In genomic region chr2L:19238669-19239068, dm6 we compare ENCODE assay signal across 3 fruit fly cellular contexts.
TF ChIP-seq lines count a peak whose summit lies in the region.

No protein-coding gene starts in this region.

- no peak for TF ChIP-seq CTCF in whole organism, embryonic (GFP tag; optimal IDR thresholded peaks at IDR 0.05; lab: Kevin White, UChicago)

TF ChIP-seq in whole organism, embryonic, 481 proteins besides CTCF, POLR2A, EP300 and RAD21:
- no peak for TF ChIP-seq Atf3 (GFP tag; optimal IDR thresholded peaks at IDR 0.05; lab: Kevin White, UChicago)
- no peak for TF ChIP-seq CG1529 (GFP tag; optimal IDR thresholded peaks at IDR 0.05; lab: Kevin White, UChicago)
- peak; percentile 50 for TF ChIP-seq Ets65A (GFP tag; lab: Kevin White, UChicago)
- no peak for TF ChIP-seq Gsc (GFP tag; IDR thresholded peaks at IDR 0.05; lab: Robert Waterston, UW)
- TF ChIP-seq Hand (GFP tag; optimal IDR thresholded peaks at IDR 0.05; lab: Kevin White, UChicago), result no peak
- no peak for TF ChIP-seq CG13894 (tag; optimal IDR thresholded peaks at IDR 0.05; lab: Kevin White, UChicago)
- TF ChIP-seq odd (GFP tag; optimal IDR thresholded peaks at IDR 0.05; lab: Kevin White, UChicago), result no peak
- no peak for TF ChIP-seq CG12659 (GFP tag; optimal IDR thresholded peaks at IDR 0.05; lab: Kevin White, UChicago)
- TF ChIP-seq CG11560 (tag; IDR thresholded peaks at IDR 0.05; lab: Robert Waterston, UW), result no peak
- no peak for TF ChIP-seq CG11398 (GFP tag; optimal IDR thresholded peaks at IDR 0.05; lab: Kevin White, UChicago)
- TF ChIP-seq Sox102F (GFP tag; optimal IDR thresholded peaks at IDR 0.05; lab: Kevin White, UChicago), result peak; percentile 11
- TF ChIP-seq CG34422 (GFP tag; IDR thresholded peaks at IDR 0.05; lab: Robert Waterston, UW), result no peak
- no peak for TF ChIP-seq pzg (GFP tag; optimal IDR thresholded peaks at IDR 0.05; lab: Kevin White, UChicago)
- TF ChIP-seq emc (GFP tag; optimal IDR thresholded peaks at IDR 0.05; lab: Kevin White, UChicago), result no peak
- TF ChIP-seq lab (GFP tag; optimal IDR thresholded peaks at IDR 0.05; lab: Kevin White, UChicago), result no peak
- TF ChIP-seq sc (optimal IDR thresholded peaks at IDR 0.05; lab: Kevin White, UChicago), result no peak
- no peak for TF ChIP-seq sc (GFP tag; optimal IDR thresholded peaks at IDR 0.05; lab: Kevin White, UChicago)
- no peak for TF ChIP-seq ems (GFP tag; optimal IDR thresholded peaks at IDR 0.05; lab: Kevin White, UChicago)
- no peak for TF ChIP-seq bowl (GFP tag; IDR thresholded peaks at IDR 0.05; lab: Robert Waterston, UW)
- no peak for TF ChIP-seq CG13123 (GFP tag; optimal IDR thresholded peaks at IDR 0.05; lab: Kevin White, UChicago)
- TF ChIP-seq sd (tag; optimal IDR thresholded peaks at IDR 0.05; lab: Kevin White, UChicago), result no peak
- TF ChIP-seq nom (GFP tag; optimal IDR thresholded peaks at IDR 0.05; lab: Kevin White, UChicago), result no peak
- peak; percentile 70 for TF ChIP-seq sens (GFP tag; lab: Kevin White, UChicago)

TF ChIP-seq in whole organism, prepupa, 60 proteins besides CTCF, POLR2A, EP300 and RAD21:
- TF ChIP-seq Sox102F (GFP tag; optimal IDR thresholded peaks at IDR 0.05; lab: Kevin White, UChicago), result no peak
- no peak for TF ChIP-seq CG6854 (GFP tag; optimal IDR thresholded peaks at IDR 0.05; lab: Kevin White, UChicago)
- TF ChIP-seq CG32006 (GFP tag; optimal IDR thresholded peaks at IDR 0.05; lab: Kevin White, UChicago), result peak; percentile 41
- TF ChIP-seq dac (GFP tag; optimal IDR thresholded peaks at IDR 0.05; lab: Kevin White, UChicago), result no peak
- TF ChIP-seq CG7368 (GFP tag; optimal IDR thresholded peaks at IDR 0.05; lab: Kevin White, UChicago), result no peak
- peak; percentile 20 for TF ChIP-seq pdm3 (GFP tag; optimal IDR thresholded peaks at IDR 0.05; lab: Kevin White, UChicago)
- TF ChIP-seq CG8119 (GFP tag; IDR thresholded peaks at IDR 0.05; lab: Robert Waterston, UW), result no peak
- TF ChIP-seq Ets96B (tag; optimal IDR thresholded peaks at IDR 0.05; lab: Kevin White, UChicago), result peak; percentile 5
- no peak for TF ChIP-seq Blimp-1 (GFP tag; optimal IDR thresholded peaks at IDR 0.05; lab: Kevin White, UChicago)
- TF ChIP-seq CG11762 (GFP tag; optimal IDR thresholded peaks at IDR 0.05; lab: Kevin White, UChicago; ENCODE audit: insufficient read depth), result no peak
- peak; percentile 37 for TF ChIP-seq Hr4 (GFP tag; optimal IDR thresholded peaks at IDR 0.05; lab: Kevin White, UChicago)
- TF ChIP-seq Eip78C (GFP tag; lab: Kevin White, UChicago), result peak; percentile 37
- TF ChIP-seq net (GFP tag; optimal IDR thresholded peaks at IDR 0.05; lab: Kevin White, UChicago), result no peak
- TF ChIP-seq Met (GFP tag; optimal IDR thresholded peaks at IDR 0.05; lab: Kevin White, UChicago), result peak; percentile 0
- no peak for TF ChIP-seq CG1621 (tag; optimal IDR thresholded peaks at IDR 0.05; lab: Kevin White, UChicago)
- TF ChIP-seq svp (GFP tag; lab: Kevin White, UChicago), result peak; percentile 4
- TF ChIP-seq CG10631 (GFP tag; optimal IDR thresholded peaks at IDR 0.05; lab: Kevin White, UChicago), result peak; percentile 3
- TF ChIP-seq CG6163 (GFP tag; IDR thresholded peaks at IDR 0.05; lab: Robert Waterston, UW), result no peak
- TF ChIP-seq OdsH (GFP tag; optimal IDR thresholded peaks at IDR 0.05; lab: Kevin White, UChicago), result peak; percentile 15
- TF ChIP-seq salr (GFP tag; optimal IDR thresholded peaks at IDR 0.05; lab: Kevin White, UChicago), result no peak

TF ChIP-seq in whole organism, pupa, 21 proteins besides CTCF, POLR2A, EP300 and RAD21:
- TF ChIP-seq Pif1B (GFP tag; optimal IDR thresholded peaks at IDR 0.05; lab: Kevin White, UChicago), result no peak
- TF ChIP-seq CG15710 (tag; optimal IDR thresholded peaks at IDR 0.05; lab: Kevin White, UChicago), result no peak
- TF ChIP-seq CG14655 (GFP tag; optimal IDR thresholded peaks at IDR 0.05; lab: Kevin White, UChicago), result peak; percentile 2
- TF ChIP-seq rn (GFP tag; IDR thresholded peaks at IDR 0.05; lab: Robert Waterston, UW), result no peak
- no peak for TF ChIP-seq CG8301 (tag; optimal IDR thresholded peaks at IDR 0.05; lab: Kevin White, UChicago)
- no peak for TF ChIP-seq CG10348 (GFP tag; IDR thresholded peaks at IDR 0.05; lab: Robert Waterston, UW)
- no peak for TF ChIP-seq Ets98B (GFP tag; IDR thresholded peaks at IDR 0.05; lab: Robert Waterston, UW)
- 0 out of 3 replicates have a peak, but pooled peaks have one; percentile 41 for TF ChIP-seq CG4496 (GFP tag; IDR thresholded peaks at IDR 0.05; lab: Robert Waterston, UW)
- TF ChIP-seq Pif1A (GFP tag; optimal IDR thresholded peaks at IDR 0.05; lab: Kevin White, UChicago), result no peak
- TF ChIP-seq fd96Ca (GFP tag; IDR thresholded peaks at IDR 0.05; lab: Robert Waterston, UW), result peak; percentile 48; the same call in 1 of the 3 replicates
- TF ChIP-seq Snoo (tag; optimal IDR thresholded peaks at IDR 0.05; lab: Kevin White, UChicago), result no peak
- TF ChIP-seq EcR (GFP tag; optimal IDR thresholded peaks at IDR 0.05; lab: Kevin White, UChicago), result no peak

Comparison
In these comparisons a context has a peak if more than half of its experiments do, and no peak if none do; other contexts are left out.
1. Of the 7 proteins assayed by ChIP-seq in both whole organism, embryonic and whole organism, prepupa: peak only in whole organism, embryonic: Sox102F; only in whole organism, prepupa: none; in both: none; in neither: 6.